Worm (Caenorhabditis elegans) whole organism, L2 larva: ENCODE measurements around the gene dmsr-1.

ENCODE experiments used
- C34F6.9 ChIP-seq: fragments of 150-350 bp; optimal IDR thresholded peaks from 2 replicates; lab custom pipeline; 2014; ENCODE audit warnings: missing biosample characterization, missing genetic modification characterization
- F13H6.1 ChIP-seq: sonication (generic microtip); optimal IDR thresholded peaks from 2 replicates; lab custom pipeline; 2016; ENCODE audit warnings: missing genetic modification characterization, missing compliant biosample characterization
- Y55F3AM.14 ChIP-seq: fragments of 200-800 bp; sonication (Bioruptor generic); optimal IDR thresholded peaks from 2 replicates; lab custom pipeline; 2018; ENCODE audit warnings: mild to moderate bottlenecking, missing genetic modification characterization, missing compliant biosample characterization
- ZK546.5 ChIP-seq: sonication (generic microtip); optimal IDR thresholded peaks from 2 replicates; lab custom pipeline; 2017; ENCODE audit warnings: missing biosample characterization, missing genetic modification characterization
- alr-1 ChIP-seq: fragments of 150-350 bp; optimal IDR thresholded peaks from 2 replicates; lab custom pipeline; 2014; ENCODE audit warnings: missing biosample characterization, missing genetic modification characterization
- aly-2 ChIP-seq: fragments of 150-350 bp; optimal IDR thresholded peaks from 2 replicates; lab custom pipeline; 2014; ENCODE audit warnings: missing biosample characterization, missing genetic modification characterization
- ama-1 ChIP-seq: fragments of 150-350 bp; optimal IDR thresholded peaks from 2 replicates; lab custom pipeline; 2018; ENCODE audit warnings: inconsistent platforms
- blmp-1 ChIP-seq: sonication (generic microtip); optimal IDR thresholded peaks from 2 replicates; lab custom pipeline; 2017; ENCODE audit warnings: missing genetic modification characterization, mild to moderate bottlenecking, missing compliant biosample characterization, antibody characterized with exemption, moderate library complexity; ENCODE audit not compliant: insufficient read depth
- ceh-16 ChIP-seq: fragments of 150-350 bp; optimal IDR thresholded peaks from 2 replicates; lab custom pipeline; 2014; ENCODE audit warnings: missing biosample characterization, missing genetic modification characterization
- ceh-82 ChIP-seq: fragments of 150-350 bp; optimal IDR thresholded peaks from 2 replicates; lab custom pipeline; 2014; ENCODE audit warnings: missing biosample characterization, missing genetic modification characterization
- crh-2 ChIP-seq: sonication (generic microtip); optimal IDR thresholded peaks from 2 replicates; lab custom pipeline; 2017; ENCODE audit warnings: missing biosample characterization, missing genetic modification characterization
- elt-3 ChIP-seq: sonication (generic microtip); optimal IDR thresholded peaks from 2 replicates; lab custom pipeline; 2017; ENCODE audit warnings: missing biosample characterization, missing genetic modification characterization
- fos-1 ChIP-seq: fragments of 150-350 bp; optimal IDR thresholded peaks from 2 replicates; lab custom pipeline; 2014; ENCODE audit warnings: missing biosample characterization, missing genetic modification characterization
- gmeb-1 ChIP-seq: fragments of 150-350 bp; optimal IDR thresholded peaks from 2 replicates; lab custom pipeline; 2014; ENCODE audit warnings: missing biosample characterization, missing genetic modification characterization
- lin-39 ChIP-seq: fragments of 150-350 bp; optimal IDR thresholded peaks from 2 replicates; lab custom pipeline; 2014; ENCODE audit warnings: missing biosample characterization, missing genetic modification reagents, missing genetic modification characterization
- lsy-2 ChIP-seq, 2 experiments: fragments of 150-350 bp in 1 of 2; sonication (generic microtip) in 1 of 2; optimal IDR thresholded peaks; 2 replicates each; lab custom pipeline; 2014 to 2017; ENCODE audit warnings: missing biosample characterization in 2 of 2, missing genetic modification characterization in 2 of 2
- mbf-1 ChIP-seq: sonication (generic microtip); optimal IDR thresholded peaks from 2 replicates; lab custom pipeline; 2017; ENCODE audit warnings: missing biosample characterization, missing genetic modification characterization
- mdl-1 ChIP-seq, 2 experiments: fragments of 150-350 bp in 1 of 2; sonication (generic microtip) in 1 of 2; optimal IDR thresholded peaks; 2 replicates each; lab custom pipeline; 2017; ENCODE audit warnings: missing biosample characterization in 2 of 2, missing genetic modification characterization in 2 of 2
- nhr-10 ChIP-seq: sonication (generic microtip); optimal IDR thresholded peaks from 2 replicates; lab custom pipeline; 2017; ENCODE audit warnings: missing biosample characterization, missing genetic modification characterization
- nhr-11 ChIP-seq: fragments of 150-350 bp; optimal IDR thresholded peaks from 2 replicates; lab custom pipeline; 2014; ENCODE audit warnings: missing biosample characterization, missing genetic modification characterization
- nhr-21 ChIP-seq: fragments of 150-350 bp; optimal IDR thresholded peaks from 2 replicates; lab custom pipeline; 2014; ENCODE audit warnings: missing biosample characterization, missing genetic modification characterization
- nhr-23 ChIP-seq: fragments of 150-350 bp; optimal IDR thresholded peaks from 2 replicates; lab custom pipeline; 2014; ENCODE audit warnings: missing biosample characterization, missing genetic modification reagents, missing genetic modification characterization
- nhr-237 ChIP-seq: fragments of 150-350 bp; optimal IDR thresholded peaks from 2 replicates; lab custom pipeline; 2014; ENCODE audit warnings: missing biosample characterization, missing genetic modification characterization
- nhr-6 ChIP-seq: fragments of 150-350 bp; optimal IDR thresholded peaks from 2 replicates; lab custom pipeline; 2014; ENCODE audit warnings: missing biosample characterization, missing genetic modification characterization
- peb-1 ChIP-seq: fragments of 150-350 bp; optimal IDR thresholded peaks from 2 replicates; lab custom pipeline; 2014; ENCODE audit warnings: missing biosample characterization, missing genetic modification characterization
- sem-4 ChIP-seq: fragments of 150-350 bp; optimal IDR thresholded peaks from 2 replicates; lab custom pipeline; 2014; ENCODE audit warnings: missing biosample characterization, missing genetic modification reagents, missing genetic modification characterization
- skn-1 ChIP-seq: sonication (generic microtip); optimal IDR thresholded peaks from 2 replicates; lab custom pipeline; 2017; ENCODE audit warnings: missing biosample characterization, missing genetic modification characterization
- sma-3 ChIP-seq: sonication (generic microtip); optimal IDR thresholded peaks from 2 replicates; lab custom pipeline; 2016; ENCODE audit warnings: missing genetic modification reagents, missing genetic modification characterization, missing compliant biosample characterization
- sma-9 ChIP-seq, 2 experiments: fragments of 150-350 bp in 1 of 2; sonication (generic microtip) in 1 of 2; optimal IDR thresholded peaks; 2 replicates each; lab custom pipeline; 2014 to 2016; ENCODE audit warnings: missing genetic modification characterization in 2 of 2, mild to moderate bottlenecking in 1 of 2, missing biosample characterization in 1 of 2, missing compliant biosample characterization in 1 of 2, missing genetic modification reagents in 1 of 2, moderate library complexity in 1 of 2
- snpc-4 ChIP-seq: fragments of 150-350 bp; optimal IDR thresholded peaks from 2 replicates; lab custom pipeline; 2014; ENCODE audit warnings: missing biosample characterization, missing genetic modification characterization
- unc-39 ChIP-seq: fragments of 150-350 bp; optimal IDR thresholded peaks from 2 replicates; lab custom pipeline; 2014; ENCODE audit warnings: missing biosample characterization, missing genetic modification characterization
- unc-55 ChIP-seq: fragments of 150-350 bp; sonication (generic microtip); optimal IDR thresholded peaks from 3 replicates; lab custom pipeline; 2014; ENCODE audit warnings: missing biosample characterization, missing genetic modification reagents, missing genetic modification characterization
- unc-62 ChIP-seq: fragments of 150-350 bp; optimal IDR thresholded peaks from 2 replicates; lab custom pipeline; 2014; ENCODE audit warnings: missing biosample characterization, missing genetic modification reagents, missing genetic modification characterization
- zag-1 ChIP-seq: fragments of 150-350 bp; optimal IDR thresholded peaks from 2 replicates; lab custom pipeline; 2014; ENCODE audit warnings: missing biosample characterization, missing genetic modification characterization
- ztf-11 ChIP-seq: sonication (generic microtip); optimal IDR thresholded peaks from 2 replicates; lab custom pipeline; 2017; ENCODE audit warnings: missing biosample characterization, missing genetic modification characterization
- ztf-4 ChIP-seq: fragments of 150-350 bp; optimal IDR thresholded peaks from 2 replicates; lab custom pipeline; 2014; ENCODE audit warnings: missing biosample characterization, missing genetic modification characterization

The dmsr-1 gene

DNA sequence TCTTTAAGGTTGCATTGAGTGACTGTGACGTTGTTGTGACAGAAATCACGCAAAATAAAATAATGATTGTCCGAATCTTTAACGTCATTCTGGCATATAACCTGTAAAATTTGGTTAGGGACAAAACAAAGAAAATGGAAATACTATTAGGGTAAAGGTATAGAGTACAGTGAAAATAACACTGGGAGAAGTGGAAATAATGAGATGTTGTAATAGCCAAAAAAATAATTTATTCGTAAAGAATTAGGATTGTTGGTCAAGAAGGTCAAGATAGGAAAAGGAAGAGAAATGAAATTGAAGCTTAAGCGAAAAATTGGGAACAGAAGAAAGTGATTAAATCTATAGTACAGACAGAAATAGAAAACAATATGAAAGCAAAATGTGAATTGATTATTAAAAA lies 23.5 kb upstream of the dmsr-1 start, which contains the start of gene deg-3:
deg-3 (minus strand) TSS at position 101 of the 400 bp plus-strand sequence.
- TF ChIP-seq nhr-21 (no peak), elt-3 (tag; lab: Kevin White, UChicago) (no peak), nhr-10 (tag; lab: Kevin White, UChicago) (no peak), mbf-1 (tag; lab: Kevin White, UChicago) (no peak), C34F6.9 (no peak), peb-1 (tag; lab: Kevin White, UChicago) (no peak), mdl-1 (tag; optimal IDR thresholded peaks at IDR 0.05; lab: Kevin White, UChicago) (no peak), gmeb-1 (tag; lab: Kevin White, UChicago) (no peak), nhr-11 (tag; lab: Kevin White, UChicago) (no peak), sma-9 (GFP tag; optimal IDR thresholded peaks at IDR 0.05; lab: Kevin White, UChicago) (no peak), sma-9 (tag; optimal IDR thresholded peaks at IDR 0.05; lab: Kevin White, UChicago) (no peak), ama-1 (lab: Kevin White, UChicago) (no peak), nhr-23 (tag; lab: Kevin White, UChicago) (no peak), fos-1 (no peak)

DNA sequence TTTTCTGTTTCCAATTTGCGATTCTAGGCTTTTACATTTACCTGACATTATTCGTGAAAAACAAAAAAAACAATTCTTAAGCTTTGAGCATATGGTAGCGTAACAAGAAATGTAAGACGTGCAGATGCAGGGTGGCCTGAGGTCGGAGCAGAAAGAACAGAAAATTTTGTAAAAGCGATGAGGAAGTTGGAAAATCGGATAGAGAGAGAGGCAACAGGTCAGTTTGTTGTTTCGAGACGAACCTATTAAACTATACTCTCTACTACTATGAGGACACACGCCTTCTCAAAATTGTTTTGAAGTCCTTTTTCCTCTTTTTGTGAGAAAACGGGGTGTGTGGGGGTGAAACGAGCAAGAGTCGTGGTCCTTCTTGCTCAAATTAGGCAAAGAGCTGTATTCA lies 17.0 kb upstream of the dmsr-1 start, which contains the start of gene des-2:
des-2 (minus strand) TSS at position 101 of the 400 bp plus-strand sequence.
- TF ChIP-seq elt-3 (tag; lab: Kevin White, UChicago) = no peak

DNA sequence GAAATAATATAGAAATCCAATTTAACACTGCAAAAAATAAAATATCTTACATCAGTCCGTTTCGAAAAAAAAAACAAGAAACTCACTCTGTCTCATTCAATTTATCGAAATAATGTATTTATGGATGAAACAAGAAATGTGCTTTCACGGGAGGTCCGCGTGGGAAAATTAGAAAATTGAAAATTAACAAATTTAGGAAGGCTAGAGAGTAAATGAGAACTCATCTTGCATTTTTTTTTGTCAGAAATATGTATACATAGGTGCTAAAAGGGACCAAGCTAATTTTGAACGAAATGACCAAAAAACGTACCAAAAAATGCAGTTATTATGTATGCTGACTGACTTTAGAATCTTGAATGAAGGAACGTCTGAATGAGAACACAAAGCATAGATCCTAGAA lies 14.0 kb upstream of the dmsr-1 start, which contains the start of gene T26H10.2:
T26H10.2 (minus strand) TSS at position 101 of the 400 bp plus-strand sequence.
- no peak for TF ChIP-seq sma-3
- no peak for TF ChIP-seq unc-55 (GFP tag; lab: Kevin White, UChicago)
- no peak for TF ChIP-seq C34F6.9
- no peak for TF ChIP-seq sem-4 (tag; lab: Kevin White, UChicago)
- no peak for TF ChIP-seq elt-3 (tag; lab: Kevin White, UChicago)
- TF ChIP-seq crh-2 = no peak
- no peak for TF ChIP-seq unc-62
- no peak for TF ChIP-seq ztf-11
- TF ChIP-seq nhr-6 (tag; lab: Kevin White, UChicago) = no peak
- no peak for TF ChIP-seq ceh-82 (tag; lab: Kevin White, UChicago)
- TF ChIP-seq fos-1 = no peak
- no peak for TF ChIP-seq gmeb-1 (tag; lab: Kevin White, UChicago)
- TF ChIP-seq aly-2 (tag; lab: Kevin White, UChicago) = no peak
- no peak for TF ChIP-seq unc-39
- TF ChIP-seq mbf-1 (tag; lab: Kevin White, UChicago) = no peak
- TF ChIP-seq sma-9 (GFP tag; optimal IDR thresholded peaks at IDR 0.05; lab: Kevin White, UChicago) = no peak
- TF ChIP-seq sma-9 (tag; optimal IDR thresholded peaks at IDR 0.05; lab: Kevin White, UChicago) = no peak
- no peak for TF ChIP-seq ceh-16 (tag; lab: Kevin White, UChicago)
- TF ChIP-seq snpc-4 (tag; lab: Kevin White, UChicago) = no peak

DNA sequence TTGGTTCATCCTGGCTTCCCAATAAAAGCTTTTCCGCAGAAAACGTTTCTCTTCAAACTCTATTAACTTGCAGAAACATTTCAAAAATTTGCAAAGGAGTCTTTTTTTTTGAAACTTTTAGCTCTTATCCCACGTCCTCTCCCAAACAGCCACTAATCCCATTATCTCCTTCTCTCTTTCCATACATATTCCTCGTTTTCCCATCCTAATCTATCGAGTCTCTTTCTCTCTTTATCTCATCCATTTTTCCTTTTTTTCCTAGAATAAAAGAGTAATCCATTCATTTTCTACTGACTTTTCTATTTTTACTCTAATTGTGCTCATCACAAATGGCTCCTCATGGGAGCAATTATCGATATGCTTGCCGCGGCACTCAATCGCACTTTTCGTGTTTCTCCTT lies 9.8 kb upstream of the dmsr-1 start:
- TF ChIP-seq snpc-4 (tag; lab: Kevin White, UChicago) (no peak), nhr-237 (tag; lab: Kevin White, UChicago) (no peak), ztf-11 (no peak), zag-1 (peak; percentile 43), C34F6.9 (peak; percentile 36), mdl-1 (tag; optimal IDR thresholded peaks at IDR 0.05; lab: Kevin White, UChicago) (no peak), sma-3 (no peak), ztf-4 (tag; lab: Kevin White, UChicago) (no peak), alr-1 (no peak), skn-1 (tag; lab: Kevin White, UChicago) (no peak), lin-39 (no peak), F13H6.1 (no peak), ceh-16 (tag; lab: Kevin White, UChicago) (no peak), nhr-10 (tag; lab: Kevin White, UChicago) (no peak)

DNA sequence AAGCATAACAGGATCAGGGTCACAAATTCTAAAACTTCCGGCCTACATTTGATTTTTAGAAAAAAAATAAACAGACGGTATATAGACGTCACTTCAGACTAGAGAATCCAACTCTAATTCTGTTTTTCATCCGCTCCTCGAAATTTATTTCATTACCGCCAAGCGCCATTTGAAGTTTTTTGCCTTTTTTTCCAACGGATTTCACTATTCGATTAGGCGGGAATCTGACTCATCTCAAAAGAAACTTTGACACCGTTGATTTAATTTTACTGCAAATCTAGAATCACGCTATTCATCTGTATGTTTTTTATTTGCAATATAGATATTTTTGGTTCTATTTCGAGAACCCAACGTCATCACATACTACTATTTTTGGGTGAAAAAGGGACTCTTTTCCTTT lies 7.7 kb upstream of the dmsr-1 start:
- TF ChIP-seq elt-3 (tag; lab: Kevin White, UChicago) = no peak

DNA sequence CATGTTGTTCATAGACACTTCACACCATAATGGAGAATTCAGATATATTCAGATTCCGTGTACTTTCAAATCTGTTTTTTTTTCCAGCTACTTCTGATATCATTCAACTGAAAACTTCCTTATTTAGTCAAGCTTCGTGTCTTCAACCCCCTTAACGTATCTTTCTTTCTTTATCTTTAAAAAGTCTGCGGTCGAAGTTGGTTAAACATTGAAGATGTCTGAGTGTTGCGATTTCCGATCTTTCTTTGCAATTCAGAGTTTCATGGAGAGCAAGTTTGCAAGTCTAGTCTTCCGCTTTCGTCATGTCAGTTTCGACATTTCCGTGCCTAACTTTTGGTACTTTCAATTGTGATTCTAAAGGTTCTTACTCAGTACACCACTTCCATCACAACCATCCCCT lies 3.3 kb upstream of the dmsr-1 start:
- TF ChIP-seq ztf-4 (tag; lab: Kevin White, UChicago) (no peak), ZK546.5 (tag; lab: Kevin White, UChicago) (no peak), lsy-2 (tag; optimal IDR thresholded peaks at IDR 0.05; lab: Kevin White, UChicago) (no peak), Y55F3AM.14 (GFP tag; lab: Kevin White, UChicago) (no peak), blmp-1 (no peak)
